Worm (Caenorhabditis elegans) whole organism, L4 larva: ENCODE data around the gene str-193.
A peak's percentile ranks its signal among the peaks of the same experiment; 100 is the strongest.

ENCODE experiments used
- F37D6.2 ChIP-seq: sonication (generic microtip); optimal IDR thresholded peaks from 2 replicates; lab custom pipeline; 2016; ENCODE audit warnings: mild to moderate bottlenecking, missing genetic modification characterization, missing compliant biosample characterization
- F44E2.7 ChIP-seq: fragments of 200-800 bp; sonication (Bioruptor generic); IDR thresholded peaks from 2 replicates; pipeline ENCODE4 v2.1.2; 2022; ENCODE audit warnings: missing genetic modification characterization, missing compliant biosample characterization
- R02D3.7 ChIP-seq: fragments of 150-350 bp; sonication (generic microtip); optimal IDR thresholded peaks from 3 replicates; lab custom pipeline; 2014; ENCODE audit warnings: missing biosample characterization, missing genetic modification characterization
- T20F7.1 ChIP-seq: fragments of 200-800 bp; sonication (Bioruptor generic); optimal IDR thresholded peaks from 2 replicates; lab custom pipeline; 2018; ENCODE audit warnings: mild to moderate bottlenecking, missing genetic modification characterization, missing compliant biosample characterization
- T26A8.4 ChIP-seq: fragments of 200-800 bp; sonication (Bioruptor generic); IDR thresholded peaks from 2 replicates; pipeline ENCODE4 v1.3.6; 2022; ENCODE audit warnings: missing genetic modification characterization, missing compliant biosample characterization
- Y48G9A.11 ChIP-seq: fragments of 200-800 bp; sonication (Bioruptor generic); IDR thresholded peaks from 2 replicates; pipeline ENCODE4 v1.3.6; 2022; ENCODE audit warnings: missing genetic modification reagents, missing genetic modification characterization, missing compliant biosample characterization
- Y5F2A.4 ChIP-seq: fragments of 200-800 bp; sonication (Bioruptor generic); optimal IDR thresholded peaks from 2 replicates; lab custom pipeline; 2018; ENCODE audit warnings: mild to moderate bottlenecking, missing genetic modification characterization, missing compliant biosample characterization
- Y75B8A.6 ChIP-seq: fragments of 200-800 bp; sonication (Bioruptor generic); IDR thresholded peaks from 2 replicates; pipeline ENCODE4 v1.3.6; 2022; ENCODE audit warnings: missing genetic modification reagents, missing genetic modification characterization, missing compliant biosample characterization
- ama-1 ChIP-seq: fragments of 150-350 bp; optimal IDR thresholded peaks from 2 replicates; lab custom pipeline; 2014; ENCODE audit warnings: inconsistent platforms, mixed read lengths
- arid-1 ChIP-seq: fragments of 200-800 bp; sonication (Bioruptor generic); conservative IDR thresholded peaks from 2 replicates; pipeline ENCODE4 v1.3.6; 2022; ENCODE audit warnings: missing genetic modification reagents, missing genetic modification characterization, missing compliant biosample characterization
- ceh-28 ChIP-seq: fragments of 150-350 bp; optimal IDR thresholded peaks from 2 replicates; lab custom pipeline; 2014; ENCODE audit warnings: missing biosample characterization, missing genetic modification reagents, missing genetic modification characterization
- ceh-44 ChIP-seq: fragments of 200-800 bp; sonication (Bioruptor generic); IDR thresholded peaks from 2 replicates; pipeline ENCODE4 v1.3.6; 2022; ENCODE audit warnings: missing genetic modification reagents, missing genetic modification characterization, missing compliant biosample characterization
- ceh-62 ChIP-seq: sonication (generic microtip); optimal IDR thresholded peaks from 2 replicates; lab custom pipeline; 2017; ENCODE audit warnings: missing biosample characterization, missing genetic modification characterization
- ces-1 ChIP-seq: fragments of 150-350 bp; sonication (generic microtip); optimal IDR thresholded peaks from 4 replicates; lab custom pipeline; 2014; ENCODE audit warnings: missing biosample characterization, missing genetic modification reagents, missing genetic modification characterization
- cey-2 ChIP-seq: sonication (generic microtip); optimal IDR thresholded peaks from 3 replicates; lab custom pipeline; 2017; ENCODE audit warnings: missing genetic modification characterization, mild to moderate bottlenecking, missing compliant biosample characterization, antibody characterized with exemption, borderline replicate concordance; ENCODE audit not compliant: insufficient read depth
- daf-12 ChIP-seq: fragments of 150-350 bp; optimal IDR thresholded peaks from 2 replicates; lab custom pipeline; 2014; ENCODE audit warnings: missing biosample characterization, missing genetic modification reagents, missing genetic modification characterization
- daf-16 ChIP-seq, 3 experiments: sonication (generic microtip); optimal IDR thresholded peaks; 2 replicates each; lab custom pipeline; 2016 to 2017; ENCODE audit warnings: missing genetic modification characterization in 3 of 3, missing genetic modification reagents in 3 of 3, mild to moderate bottlenecking in 2 of 3, missing compliant biosample characterization in 2 of 3, missing biosample characterization in 1 of 3, moderate library complexity in 1 of 3
- dmd-9 ChIP-seq: fragments of 200-800 bp; sonication (Bioruptor generic); IDR thresholded peaks from 2 replicates; pipeline ENCODE4 v1.3.6; 2022; ENCODE audit warnings: missing genetic modification reagents, missing genetic modification characterization, missing compliant biosample characterization
- dpl-1 ChIP-seq: fragments of 150-350 bp; optimal IDR thresholded peaks from 2 replicates; lab custom pipeline; 2014; ENCODE audit warnings: missing biosample characterization, missing genetic modification reagents, missing genetic modification characterization
- dve-1 ChIP-seq: sonication (generic microtip); optimal IDR thresholded peaks from 2 replicates; lab custom pipeline; 2017; ENCODE audit warnings: antibody characterized with exemption, mild to moderate bottlenecking, missing genetic modification characterization, missing compliant biosample characterization; ENCODE audit not compliant: insufficient read depth
- fkh-10 ChIP-seq: fragments of 150-350 bp; optimal IDR thresholded peaks from 2 replicates; lab custom pipeline; 2014; ENCODE audit warnings: missing biosample characterization, missing genetic modification reagents, missing genetic modification characterization
- fos-1 ChIP-seq: fragments of 150-350 bp; optimal IDR thresholded peaks from 2 replicates; lab custom pipeline; 2014; ENCODE audit warnings: missing biosample characterization, missing genetic modification characterization
- hmg-1.1 ChIP-seq: fragments of 200-800 bp; sonication (Bioruptor generic); IDR thresholded peaks from 2 replicates; pipeline ENCODE4 v1.3.6; 2022; ENCODE audit warnings: missing genetic modification reagents, missing genetic modification characterization, missing compliant biosample characterization
- jun-1 ChIP-seq: fragments of 150-350 bp; optimal IDR thresholded peaks from 2 replicates; lab custom pipeline; 2014; ENCODE audit warnings: missing biosample characterization, missing genetic modification reagents, missing genetic modification characterization
- lin-13 ChIP-seq: fragments of 150-350 bp; optimal IDR thresholded peaks from 2 replicates; lab custom pipeline; 2014; ENCODE audit warnings: missing biosample characterization, missing genetic modification reagents, missing genetic modification characterization
- lin-38 ChIP-seq: fragments of 200-800 bp; sonication (Bioruptor generic); IDR thresholded peaks from 2 replicates; pipeline ENCODE4 v1.3.6; 2022; ENCODE audit warnings: missing genetic modification reagents, missing genetic modification characterization, missing compliant biosample characterization
- lin-39 ChIP-seq: fragments of 150-350 bp; optimal IDR thresholded peaks from 2 replicates; lab custom pipeline; 2014; ENCODE audit warnings: missing biosample characterization, missing genetic modification reagents, missing genetic modification characterization
- lir-3 ChIP-seq: sonication (generic microtip); optimal IDR thresholded peaks from 2 replicates; lab custom pipeline; 2016; ENCODE audit warnings: mild to moderate bottlenecking, missing genetic modification characterization, missing compliant biosample characterization
- mep-1 ChIP-seq: fragments of 150-350 bp; sonication (generic microtip); optimal IDR thresholded peaks from 3 replicates; lab custom pipeline; 2014; ENCODE audit warnings: missing biosample characterization, missing genetic modification characterization
- mxl-2 ChIP-seq: fragments of 200-800 bp; sonication (Bioruptor generic); conservative IDR thresholded peaks from 2 replicates; pipeline ENCODE4 v1.3.6; 2022; ENCODE audit warnings: missing genetic modification reagents, missing genetic modification characterization, missing compliant biosample characterization
- mxl-3 ChIP-seq: fragments of 200-800 bp; sonication (Bioruptor generic); optimal IDR thresholded peaks from 2 replicates; lab custom pipeline; 2018; ENCODE audit warnings: mild to moderate bottlenecking, missing genetic modification characterization, missing compliant biosample characterization
- nhr-10 ChIP-seq: fragments of 150-350 bp; optimal IDR thresholded peaks from 2 replicates; lab custom pipeline; 2014; ENCODE audit warnings: missing biosample characterization, missing genetic modification characterization
- nhr-111 ChIP-seq: fragments of 200-800 bp; sonication (Bioruptor generic); optimal IDR thresholded peaks from 2 replicates; lab custom pipeline; 2018; ENCODE audit warnings: mild to moderate bottlenecking, missing genetic modification characterization, missing compliant biosample characterization
- nhr-237 ChIP-seq: sonication (generic microtip); optimal IDR thresholded peaks from 2 replicates; lab custom pipeline; 2017; ENCODE audit warnings: missing biosample characterization, missing genetic modification characterization
- nhr-25 ChIP-seq: sonication (generic microtip); optimal IDR thresholded peaks from 2 replicates; lab custom pipeline; 2017; ENCODE audit warnings: missing genetic modification characterization, mild to moderate bottlenecking, missing compliant biosample characterization, antibody characterized with exemption, moderate library complexity, borderline replicate concordance; ENCODE audit not compliant: insufficient read depth
- nhr-28 ChIP-seq: fragments of 150-350 bp; optimal IDR thresholded peaks from 2 replicates; lab custom pipeline; 2014; ENCODE audit warnings: missing biosample characterization, missing genetic modification characterization
- nhr-6 ChIP-seq: fragments of 150-350 bp; optimal IDR thresholded peaks from 2 replicates; lab custom pipeline; 2014; ENCODE audit warnings: missing biosample characterization, missing genetic modification characterization
- pha-4 ChIP-seq, 2 experiments: fragments of 150-350 bp in 1 of 2; fragments of 200-800 bp in 1 of 2; sonication (Bioruptor generic) in 1 of 2; IDR thresholded peaks in 1 of 2; optimal IDR thresholded peaks in 1 of 2; 2 replicates each; pipeline versions ENCODE4 v1.3.6 to Lab custom; 2014 to 2022; ENCODE audit warnings: missing genetic modification characterization in 2 of 2, missing genetic modification reagents in 2 of 2, missing biosample characterization in 1 of 2, missing compliant biosample characterization in 1 of 2
- sdz-12 ChIP-seq: fragments of 200-800 bp; sonication (Bioruptor generic); optimal IDR thresholded peaks from 2 replicates; lab custom pipeline; 2018; ENCODE audit warnings: mild to moderate bottlenecking, missing genetic modification characterization, missing compliant biosample characterization
- set-16 ChIP-seq: fragments of 200-800 bp; sonication (Bioruptor generic); IDR thresholded peaks from 2 replicates; pipeline ENCODE4 v1.3.6; 2022; ENCODE audit warnings: missing genetic modification reagents, missing genetic modification characterization, missing compliant biosample characterization
- snpc-1.2 ChIP-seq: fragments of 200-800 bp; sonication (Bioruptor generic); IDR thresholded peaks from 2 replicates; pipeline ENCODE4 v1.3.6; 2022; ENCODE audit warnings: missing genetic modification reagents, missing genetic modification characterization, missing compliant biosample characterization
- snpc-4 ChIP-seq: fragments of 150-350 bp; optimal IDR thresholded peaks from 2 replicates; lab custom pipeline; 2014; ENCODE audit warnings: missing biosample characterization, missing genetic modification characterization
- unc-130 ChIP-seq: sonication (generic microtip); optimal IDR thresholded peaks from 2 replicates; lab custom pipeline; 2016; ENCODE audit warnings: missing genetic modification reagents, missing genetic modification characterization, missing compliant biosample characterization
- unc-39 ChIP-seq: sonication (generic microtip); optimal IDR thresholded peaks from 2 replicates; lab custom pipeline; 2017; ENCODE audit warnings: missing biosample characterization, missing genetic modification characterization
- unc-62 ChIP-seq, 3 experiments: fragments of 150-350 bp in 1 of 3; sonication (generic microtip); optimal IDR thresholded peaks in 2 of 3; peaks in 1 of 3; 1 replicate in 1 of 3; 2 replicates in 2 of 3; lab custom pipeline; 2014 to 2017; ENCODE audit warnings: missing biosample characterization in 3 of 3, missing genetic modification characterization in 3 of 3, missing genetic modification reagents in 3 of 3, missing genotype in 1 of 3
- ztf-7 ChIP-seq: fragments of 150-350 bp; optimal IDR thresholded peaks from 2 replicates; lab custom pipeline; 2014; ENCODE audit warnings: missing biosample characterization, missing genetic modification characterization

str-193 gene

ce11 chrV:9789657-9790261, 31.9 kb downstream of the str-193 start, which contains the start of gene ztf-7 (continued):
- peak; percentile 77 for TF ChIP-seq mxl-2
- peak; percentile 91 for TF ChIP-seq T20F7.1 (GFP tag; lab: Kevin White, UChicago)
- no peak for TF ChIP-seq F44E2.7
- TF ChIP-seq snpc-4 (tag; lab: Kevin White, UChicago), result no peak
- TF ChIP-seq dpl-1 (GFP tag; lab: Kevin White, UChicago), result peak; percentile 87
- peak; percentile 87 for TF ChIP-seq F37D6.2 (tag; lab: Kevin White, UChicago)
- TF ChIP-seq nhr-28 (tag; lab: Kevin White, UChicago), result peak; percentile 96
- peak; percentile 91 for TF ChIP-seq hmg-1.1 (GFP tag; lab: Robert Waterston, UW)
- peak; percentile 84 for TF ChIP-seq pha-4 (GFP tag; IDR thresholded peaks at IDR 0.05; lab: Robert Waterston, UW)
- peak; percentile 41 for TF ChIP-seq pha-4 (tag; optimal IDR thresholded peaks at IDR 0.05; lab: Kevin White, UChicago)
- TF ChIP-seq Y48G9A.11 (GFP tag; lab: Robert Waterston, UW), result no peak
- no peak for TF ChIP-seq nhr-111
- TF ChIP-seq unc-62 (GFP tag; optimal IDR thresholded peaks at IDR 0.05 in 1 of 2; lab: Kevin White, UChicago), result no peak
- no peak for TF ChIP-seq unc-62 (tag; optimal IDR thresholded peaks at IDR 0.05; lab: Kevin White, UChicago)
- 0 out of 2 replicates have a peak, but pooled peaks have one; percentile 18 for TF ChIP-seq snpc-1.2
- peak; percentile 99 for TF ChIP-seq mxl-3 (GFP tag; lab: Kevin White, UChicago)
- TF ChIP-seq arid-1 (GFP tag; lab: Robert Waterston, UW), result peak; percentile 77
- TF ChIP-seq fos-1 (tag; lab: Kevin White, UChicago), result no peak
- TF ChIP-seq nhr-25 (tag; lab: Kevin White, UChicago), result peak; percentile 85
- TF ChIP-seq dve-1, result peak; percentile 98

DNA sequence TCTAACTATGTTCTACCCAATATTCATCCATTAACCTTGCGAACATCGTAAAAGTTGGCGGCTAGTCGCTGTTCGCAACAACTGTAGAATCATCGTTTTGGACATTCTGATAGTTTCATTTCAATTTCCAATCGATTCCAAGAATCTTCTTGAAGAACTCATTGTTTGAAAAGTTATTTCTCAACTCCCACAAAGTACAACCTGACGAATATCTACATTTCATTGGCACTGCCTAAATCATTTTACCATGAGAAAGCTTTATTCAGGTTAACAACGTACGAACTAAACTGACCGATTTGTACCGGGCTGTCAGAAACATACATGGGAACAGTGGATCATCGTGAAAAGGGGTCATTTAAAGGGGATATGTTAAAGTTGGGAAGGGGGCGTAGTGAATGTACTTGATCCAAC, 34.9 kb downstream of the str-193 start, which contains the start of gene F46B6.6:
F46B6.6 (minus strand) TSS at position 148 of the 411 bp plus-strand sequence.
- TF ChIP-seq daf-12, result no peak
- 0 out of 2 replicates have a peak, but pooled peaks have one; percentile 30 for TF ChIP-seq dmd-9 (GFP tag; lab: Robert Waterston, UW)
- no peak for TF ChIP-seq ztf-7
- no peak for TF ChIP-seq fkh-10 (GFP tag; lab: Kevin White, UChicago)
- peak; percentile 36 for TF ChIP-seq Y5F2A.4 (GFP tag; lab: Kevin White, UChicago)
- TF ChIP-seq ces-1 (GFP tag; lab: Kevin White, UChicago), result no peak
- peak; percentile 9 for TF ChIP-seq mep-1
- no peak; the same call in 1 of the 2 replicates for TF ChIP-seq T26A8.4 (GFP tag; lab: Robert Waterston, UW)
- TF ChIP-seq ceh-44, result no peak
- TF ChIP-seq ama-1 (lab: Kevin White, UChicago), result peak; percentile 88
- no peak for TF ChIP-seq jun-1
- no peak for TF ChIP-seq ceh-62
- TF ChIP-seq cey-2 (tag; lab: Kevin White, UChicago), result no peak
- TF ChIP-seq daf-16 (GFP tag; optimal IDR thresholded peaks at IDR 0.05; lab: Kevin White, UChicago), result no peak
- no peak for TF ChIP-seq daf-16 (tag; optimal IDR thresholded peaks at IDR 0.05; lab: Kevin White, UChicago)
- TF ChIP-seq lin-39 (tag; lab: Kevin White, UChicago), result no peak
- TF ChIP-seq mxl-2, result no peak
- no peak for TF ChIP-seq unc-39 (tag; lab: Kevin White, UChicago)
- no peak for TF ChIP-seq nhr-6 (tag; lab: Kevin White, UChicago)
- no peak for TF ChIP-seq nhr-10 (tag; lab: Kevin White, UChicago)
- TF ChIP-seq Y48G9A.11 (GFP tag; lab: Robert Waterston, UW), result no peak
- no peak for TF ChIP-seq set-16 (GFP tag; lab: Robert Waterston, UW)
- no peak for TF ChIP-seq nhr-237 (tag; lab: Kevin White, UChicago)
- TF ChIP-seq lin-38 (GFP tag; lab: Robert Waterston, UW), result peak; percentile 32; the same call in 1 of the 2 replicates
- peak in 1 of 2 experiments; percentile 49 for TF ChIP-seq unc-62 (GFP tag; optimal IDR thresholded peaks at IDR 0.05 in 1 of 2; lab: Kevin White, UChicago)
- no peak for TF ChIP-seq unc-62 (tag; optimal IDR thresholded peaks at IDR 0.05; lab: Kevin White, UChicago)
- no peak for TF ChIP-seq dpl-1 (GFP tag; lab: Kevin White, UChicago)
- TF ChIP-seq R02D3.7 (tag; lab: Kevin White, UChicago), result no peak
- TF ChIP-seq lir-3, result no peak
- TF ChIP-seq lin-13 (GFP tag; lab: Kevin White, UChicago), result no peak
- TF ChIP-seq ceh-28 (tag; lab: Kevin White, UChicago), result no peak
- peak; percentile 0 for TF ChIP-seq nhr-111
- peak; percentile 10 for TF ChIP-seq unc-130 (GFP tag; lab: Kevin White, UChicago)
- peak; percentile 80 for TF ChIP-seq sdz-12 (GFP tag; lab: Kevin White, UChicago)
- no peak for TF ChIP-seq Y75B8A.6 (GFP tag; lab: Robert Waterston, UW)
- TF ChIP-seq snpc-1.2, result peak; percentile 44; the same call in 1 of the 2 replicates
